Fruit fly (Drosophila melanogaster) whole organism, prepupa: ENCODE measurements around the gene Snap24.

Source experiments
- CG11762 ChIP-seq: fragments of 200-800 bp; sonication (Bioruptor generic); optimal IDR thresholded peaks from 3 replicates; lab custom pipeline; 2016; ENCODE audit warnings: missing biosample characterization, missing genetic modification characterization; ENCODE audit not compliant: insufficient read depth
- CG34406 ChIP-seq: fragments of 200-800 bp; sonication (Bioruptor generic); optimal IDR thresholded peaks from 3 replicates; lab custom pipeline; 2016; ENCODE audit warnings: missing biosample characterization, missing genetic modification characterization
- CG6276 ChIP-seq: fragments of 200-800 bp; sonication (Bioruptor generic); optimal IDR thresholded peaks from 2 replicates; lab custom pipeline; 2017; ENCODE audit warnings: missing biosample characterization, mild to moderate bottlenecking, missing genetic modification characterization
- CG6792 ChIP-seq: fragments of 200-800 bp; sonication (Bioruptor generic); optimal IDR thresholded peaks from 3 replicates; lab custom pipeline; 2016; ENCODE audit warnings: missing biosample characterization, missing genetic modification characterization
- Gug ChIP-seq: fragments of 200-800 bp; sonication (Bioruptor generic); IDR thresholded peaks from 2 replicates; pipeline ENCODE4 v1.3.6; 2022; ENCODE audit warnings: missing biosample characterization, missing genetic modification characterization
- Lpt ChIP-seq: fragments of 200-800 bp; sonication (Bioruptor generic); optimal IDR thresholded peaks from 3 replicates; lab custom pipeline; 2016; ENCODE audit warnings: missing biosample characterization, missing genetic modification characterization
- Met ChIP-seq: fragments of 200-800 bp; sonication (Bioruptor generic); optimal IDR thresholded peaks from 3 replicates; lab custom pipeline; 2016; ENCODE audit warnings: missing biosample characterization, missing genetic modification characterization
- acj6 ChIP-seq: fragments of 200-800 bp; sonication (Bioruptor generic); optimal IDR thresholded peaks from 3 replicates; lab custom pipeline; 2016; ENCODE audit warnings: missing biosample characterization, missing genetic modification characterization
- cyc ChIP-seq: fragments of 200-800 bp; sonication (Bioruptor generic); optimal IDR thresholded peaks from 3 replicates; lab custom pipeline; 2016; ENCODE audit warnings: missing biosample characterization, missing genetic modification characterization
- ss ChIP-seq, 2 experiments: fragments of 200-800 bp; sonication (Bioruptor generic); optimal IDR thresholded peaks; 2 replicates in 1 of 2; 3 replicates in 1 of 2; lab custom pipeline; 2017 to 2018; ENCODE audit warnings: mild to moderate bottlenecking in 2 of 2, missing biosample characterization in 2 of 2, missing genetic modification characterization in 2 of 2, moderate library complexity in 1 of 2

dm6 chr3R:9791177-9791806 is 28.3 kb upstream of the Snap24 start, which contains the start of the genes CG12945 and CG8507:
- peak; percentile 35 for TF ChIP-seq cyc
- peak; percentile 47 for TF ChIP-seq acj6
- TF ChIP-seq CG6276 (GFP tag; lab: Kevin White, UChicago): no peak
- no peak for TF ChIP-seq Lpt (GFP tag; lab: Kevin White, UChicago)
- TF ChIP-seq CG6792 (GFP tag; lab: Kevin White, UChicago): no peak
- 0 out of 2 replicates have a peak, but pooled peaks have one; percentile 9 for TF ChIP-seq Gug (GFP tag; lab: Robert Waterston, UW)
- no peak for TF ChIP-seq Met (GFP tag; lab: Kevin White, UChicago)
- no peak for TF ChIP-seq CG34406 (GFP tag; lab: Kevin White, UChicago)
- no peak for TF ChIP-seq ss (GFP tag; optimal IDR thresholded peaks at IDR 0.05; lab: Kevin White, UChicago)
- no peak for TF ChIP-seq CG11762 (GFP tag; lab: Kevin White, UChicago)
